Fruit fly (Drosophila melanogaster) whole organism, embryonic: ENCODE measurements around the gene kkv.

Experiments
- ATbp ChIP-seq: fragments of 200-800 bp; sonication (Bioruptor generic); optimal IDR thresholded peaks from 2 replicates; lab custom pipeline; 2017; ENCODE audit warnings: missing biosample characterization, mild to moderate bottlenecking, missing genetic modification characterization, missing genetic modification reagents
- Atf6 ChIP-seq: fragments of 200-800 bp; sonication (Bioruptor generic); IDR thresholded peaks from 2 replicates; pipeline ENCODE4 v1.3.6; 2022; ENCODE audit warnings: missing biosample characterization, missing genetic modification characterization
- BEAF-32 ChIP-seq: fragments of 200-800 bp; sonication (Bioruptor generic); optimal IDR thresholded peaks from 3 replicates; lab custom pipeline; 2017; ENCODE audit warnings: missing biosample characterization, missing genetic modification characterization, mild to moderate bottlenecking, moderate library complexity, missing genetic modification reagents
- CG11093 ChIP-seq: fragments of 200-800 bp; sonication (Bioruptor generic); IDR thresholded peaks from 3 replicates; pipeline ENCODE4 v1.3.6; 2022; ENCODE audit warnings: missing biosample characterization, missing genetic modification characterization
- CG11398 ChIP-seq: fragments of 200-800 bp; sonication (Bioruptor generic); optimal IDR thresholded peaks from 2 replicates; lab custom pipeline; 2016; ENCODE audit warnings: missing biosample characterization, missing genetic modification characterization
- CG11696 ChIP-seq: fragments of 200-800 bp; sonication (Bioruptor generic); IDR thresholded peaks from 2 replicates; pipeline ENCODE4 v1.3.6; 2022; ENCODE audit warnings: missing biosample characterization, missing genetic modification characterization
- CG11723 ChIP-seq: fragments of 200-800 bp; sonication (Bioruptor generic); optimal IDR thresholded peaks from 2 replicates; lab custom pipeline; 2017; ENCODE audit warnings: missing biosample characterization, mild to moderate bottlenecking, missing genetic modification characterization
- CG1647 ChIP-seq: fragments of 200-800 bp; sonication (Bioruptor generic); optimal IDR thresholded peaks from 3 replicates; lab custom pipeline; 2016; ENCODE audit warnings: missing biosample characterization, missing genetic modification characterization
- CG17802 ChIP-seq: fragments of 200-800 bp; sonication (Bioruptor generic); optimal IDR thresholded peaks from 2 replicates; lab custom pipeline; 2018; ENCODE audit warnings: missing biosample characterization, mild to moderate bottlenecking, missing genetic modification characterization, moderate library complexity
- CG18262 ChIP-seq: fragments of 200-800 bp; optimal IDR thresholded peaks from 3 replicates; lab custom pipeline; 2019; ENCODE audit warnings: missing biosample characterization, mild to moderate bottlenecking, missing genetic modification characterization, moderate library complexity
- CG18476 ChIP-seq: fragments of 200-800 bp; sonication (Bioruptor generic); optimal IDR thresholded peaks from 2 replicates; lab custom pipeline; 2016; ENCODE audit warnings: missing biosample characterization, mild to moderate bottlenecking, missing genetic modification characterization
- CG18619 ChIP-seq: fragments of 200-800 bp; sonication (Bioruptor generic); optimal IDR thresholded peaks from 3 replicates; lab custom pipeline; 2017; ENCODE audit warnings: missing biosample characterization, mild to moderate bottlenecking, missing genetic modification characterization
- CG2120 ChIP-seq: fragments of 200-800 bp; sonication (Bioruptor generic); optimal IDR thresholded peaks from 3 replicates; lab custom pipeline; 2016; ENCODE audit warnings: missing biosample characterization, missing genetic modification characterization
- CG2129 ChIP-seq: fragments of 200-800 bp; sonication (Bioruptor generic); IDR thresholded peaks from 2 replicates; pipeline ENCODE4 v1.3.6; 2022; ENCODE audit warnings: missing biosample characterization, missing genetic modification characterization; ENCODE audit not compliant: partially characterized antibody
- CG2678 ChIP-seq: fragments of 200-800 bp; sonication (Bioruptor generic); optimal IDR thresholded peaks from 3 replicates; lab custom pipeline; 2019; ENCODE audit warnings: missing biosample characterization, mild to moderate bottlenecking, missing genetic modification characterization, moderate library complexity
- CG30403 ChIP-seq: fragments of 200-800 bp; sonication (Bioruptor generic); optimal IDR thresholded peaks from 3 replicates; lab custom pipeline; 2016; ENCODE audit warnings: missing biosample characterization, missing genetic modification characterization
- CG30431 ChIP-seq: fragments of 200-800 bp; sonication (Bioruptor generic); optimal IDR thresholded peaks from 2 replicates; lab custom pipeline; 2017; ENCODE audit warnings: missing biosample characterization, missing genetic modification characterization
- CG42726 ChIP-seq: fragments of 200-800 bp; sonication (Bioruptor generic); IDR thresholded peaks from 2 replicates; pipeline ENCODE4 v1.3.6; 2022; ENCODE audit warnings: missing biosample characterization, missing genetic modification characterization; ENCODE audit not compliant: partially characterized antibody
- CG4707 ChIP-seq: fragments of 200-800 bp; sonication (Bioruptor generic); optimal IDR thresholded peaks from 2 replicates; lab custom pipeline; 2018; ENCODE audit warnings: missing biosample characterization, mild to moderate bottlenecking, missing genetic modification characterization, moderate library complexity
- CG7271 ChIP-seq: fragments of 200-800 bp; sonication (Bioruptor generic); optimal IDR thresholded peaks from 2 replicates; lab custom pipeline; 2018; ENCODE audit warnings: missing biosample characterization, mild to moderate bottlenecking, missing genetic modification characterization, moderate library complexity
- CG7839 ChIP-seq: fragments of 200-800 bp; sonication (Bioruptor generic); optimal IDR thresholded peaks from 3 replicates; lab custom pipeline; 2018; ENCODE audit warnings: missing biosample characterization, mild to moderate bottlenecking, missing genetic modification characterization, moderate library complexity
- CG8290 ChIP-seq, 3 experiments: fragments of 200-800 bp; sonication (Bioruptor generic); optimal IDR thresholded peaks; 2 replicates each; lab custom pipeline; 2016 to 2019; ENCODE audit warnings: missing biosample characterization in 3 of 3, missing genetic modification characterization in 3 of 3, mild to moderate bottlenecking in 2 of 3, moderate library complexity in 1 of 3
- CHES-1-like ChIP-seq: fragments of 200-800 bp; sonication (Bioruptor generic); optimal IDR thresholded peaks from 2 replicates; lab custom pipeline; 2016; ENCODE audit warnings: missing biosample characterization, missing genetic modification characterization
- CoRest ChIP-seq: fragments of 200-800 bp; sonication (Bioruptor generic); optimal IDR thresholded peaks from 3 replicates; lab custom pipeline; 2018; ENCODE audit warnings: missing biosample characterization, mild to moderate bottlenecking, missing genetic modification characterization, moderate library complexity
- Dad ChIP-seq: fragments of 200-800 bp; sonication (Bioruptor generic); optimal IDR thresholded peaks from 3 replicates; lab custom pipeline; 2016; ENCODE audit warnings: missing biosample characterization, missing genetic modification characterization
- Jarid2 ChIP-seq: fragments of 200-800 bp; sonication (Bioruptor generic); optimal IDR thresholded peaks from 3 replicates; lab custom pipeline; 2017; ENCODE audit warnings: mild to moderate bottlenecking, missing biosample characterization, missing genetic modification reagents, missing genetic modification characterization
- MTF-1 ChIP-seq: fragments of 200-800 bp; sonication (Bioruptor generic); optimal IDR thresholded peaks from 2 replicates; lab custom pipeline; 2018; ENCODE audit warnings: missing biosample characterization, mild to moderate bottlenecking, missing genetic modification characterization, borderline replicate concordance
- Mrtf ChIP-seq: fragments of 200-800 bp; sonication (Bioruptor generic); IDR thresholded peaks from 3 replicates; pipeline ENCODE4 v1.3.6; 2022; ENCODE audit warnings: missing biosample characterization, missing genetic modification characterization
- NC2α ChIP-seq: fragments of 200-800 bp; sonication (Bioruptor generic); optimal IDR thresholded peaks from 2 replicates; lab custom pipeline; 2016; ENCODE audit warnings: missing biosample characterization, missing genetic modification characterization
- Nf-YC ChIP-seq: fragments of 200-800 bp; optimal IDR thresholded peaks from 3 replicates; lab custom pipeline; 2019; ENCODE audit warnings: missing biosample characterization, mild to moderate bottlenecking, missing genetic modification characterization, moderate library complexity
- Pdp1 ChIP-seq, 2 experiments: fragments of 200-800 bp; sonication (Bioruptor generic); optimal IDR thresholded peaks; 3 replicates each; lab custom pipeline; 2016; ENCODE audit warnings: missing biosample characterization in 2 of 2, missing genetic modification characterization in 2 of 2, mild to moderate bottlenecking in 1 of 2, moderate library complexity in 1 of 2
- abd-A ChIP-seq: fragments of 200-800 bp; sonication (Bioruptor generic); optimal IDR thresholded peaks from 3 replicates; lab custom pipeline; 2019; ENCODE audit warnings: missing biosample characterization, mild to moderate bottlenecking, missing genetic modification characterization, moderate library complexity
- bbx ChIP-seq: fragments of 200-800 bp; sonication (Bioruptor generic); IDR thresholded peaks from 2 replicates; pipeline ENCODE4 v1.3.6; 2022; ENCODE audit warnings: missing biosample characterization, missing genetic modification characterization; ENCODE audit not compliant: partially characterized antibody
- cato ChIP-seq: fragments of 200-800 bp; sonication (Bioruptor generic); optimal IDR thresholded peaks from 2 replicates; lab custom pipeline; 2016; ENCODE audit warnings: missing biosample characterization, missing genetic modification characterization, borderline replicate concordance
- chinmo ChIP-seq: fragments of 200-800 bp; sonication (Bioruptor generic); IDR thresholded peaks from 4 replicates; pipeline ENCODE4 v1.3.6; 2022; ENCODE audit warnings: missing biosample characterization, missing genetic modification characterization; ENCODE audit not compliant: partially characterized antibody
- eyg ChIP-seq: fragments of 200-800 bp; sonication (Bioruptor generic); optimal IDR thresholded peaks from 3 replicates; lab custom pipeline; 2016; ENCODE audit warnings: missing biosample characterization, missing genetic modification characterization
- hth ChIP-seq: fragments of >200 bp; optimal IDR thresholded peaks from 2 replicates; lab custom pipeline; 2017; ENCODE audit warnings: inconsistent platforms
- insv ChIP-seq, 2 experiments: fragments of 200-800 bp; sonication (Bioruptor generic); optimal IDR thresholded peaks; 3 replicates each; lab custom pipeline; 2016 to 2018; ENCODE audit warnings: missing biosample characterization in 2 of 2, missing genetic modification characterization in 2 of 2
- mam ChIP-seq: fragments of 200-800 bp; sonication (Bioruptor generic); optimal IDR thresholded peaks from 3 replicates; lab custom pipeline; 2016; ENCODE audit warnings: missing biosample characterization, missing genetic modification characterization
- nau ChIP-seq: fragments of 200-800 bp; sonication (Bioruptor generic); optimal IDR thresholded peaks from 3 replicates; lab custom pipeline; 2017; ENCODE audit warnings: missing biosample characterization, mild to moderate bottlenecking, missing genetic modification characterization, missing genetic modification reagents
- nerfin-1 ChIP-seq: fragments of 200-800 bp; sonication (Bioruptor generic); optimal IDR thresholded peaks from 3 replicates; lab custom pipeline; 2019; ENCODE audit warnings: missing biosample characterization, mild to moderate bottlenecking, missing genetic modification characterization, moderate library complexity
- oc ChIP-seq: fragments of 200-800 bp; sonication (Bioruptor generic); optimal IDR thresholded peaks from 2 replicates; lab custom pipeline; 2018; ENCODE audit warnings: missing biosample characterization, mild to moderate bottlenecking, missing genetic modification characterization, moderate library complexity
- org-1 ChIP-seq: fragments of 200-800 bp; sonication (Bioruptor generic); optimal IDR thresholded peaks from 2 replicates; lab custom pipeline; 2017; ENCODE audit warnings: missing biosample characterization, missing genetic modification characterization
- pb ChIP-seq: fragments of 200-800 bp; sonication (Bioruptor generic); optimal IDR thresholded peaks from 3 replicates; lab custom pipeline; 2016; ENCODE audit warnings: missing biosample characterization, missing genetic modification characterization
- pfk ChIP-seq: fragments of 200-800 bp; sonication (Bioruptor generic); optimal IDR thresholded peaks from 2 replicates; lab custom pipeline; 2018; ENCODE audit warnings: missing biosample characterization, mild to moderate bottlenecking, missing genetic modification characterization, moderate library complexity
- phol ChIP-seq: fragments of 200-800 bp; sonication (Bioruptor generic); optimal IDR thresholded peaks from 3 replicates; lab custom pipeline; 2018; ENCODE audit warnings: missing biosample characterization, mild to moderate bottlenecking, missing genetic modification characterization, moderate library complexity
- pros ChIP-seq: fragments of 200-800 bp; sonication (Bioruptor generic); optimal IDR thresholded peaks from 3 replicates; lab custom pipeline; 2019; ENCODE audit warnings: missing biosample characterization, mild to moderate bottlenecking, missing genetic modification characterization, moderate library complexity
- ranshi ChIP-seq: fragments of 200-800 bp; sonication (Bioruptor generic); IDR thresholded peaks from 2 replicates; pipeline ENCODE4 v1.3.6; 2022; ENCODE audit warnings: missing biosample characterization, missing genetic modification characterization
- ssp ChIP-seq: fragments of 200-800 bp; sonication (Bioruptor generic); IDR thresholded peaks from 2 replicates; pipeline ENCODE4 v1.3.6; 2022; ENCODE audit warnings: missing biosample characterization, missing genetic modification characterization
- zfh2 ChIP-seq: fragments of 200-800 bp; sonication (Bioruptor generic); optimal IDR thresholded peaks from 2 replicates; lab custom pipeline; 2016; ENCODE audit warnings: missing biosample characterization, missing genetic modification characterization

Gene kkv

dm6 chr3R:5438750-5439149 lies 46.1 kb upstream of the kkv start (continued):
- TF ChIP-seq CG4707 (GFP tag; lab: Kevin White, UChicago) (no peak), mam (no peak), phol (tag; lab: Kevin White, UChicago) (no peak), pfk (GFP tag; lab: Kevin White, UChicago) (no peak), CG2678 (tag; lab: Kevin White, UChicago) (no peak), NC2α (no peak), org-1 (GFP tag; lab: Kevin White, UChicago) (no peak), ranshi (GFP tag; lab: Robert Waterston, UW) (no peak), bbx (GFP tag; lab: Robert Waterston, UW) (peak; percentile 33; the same call in 1 of the 2 replicates), CG11723 (GFP tag; lab: Kevin White, UChicago) (no peak), zfh2 (no peak), ATbp (GFP tag; lab: Kevin White, UChicago) (no peak), CG2120 (GFP tag; lab: Kevin White, UChicago) (no peak), Atf6 (no peak), MTF-1 (GFP tag; lab: Kevin White, UChicago) (no peak), pb (GFP tag; lab: Kevin White, UChicago) (no peak), ssp (GFP tag; lab: Robert Waterston, UW) (no peak), Pdp1 (GFP tag; optimal IDR thresholded peaks at IDR 0.05; lab: Kevin White, UChicago) (no peak), chinmo (no peak), BEAF-32 (GFP tag; lab: Kevin White, UChicago) (peak; percentile 22), CoRest (peak; percentile 46), CG30431 (GFP tag; lab: Kevin White, UChicago) (no peak), pros (no peak), CG11398 (no peak), cato (GFP tag; lab: Kevin White, UChicago) (no peak), Jarid2 (GFP tag; lab: Kevin White, UChicago) (peak; percentile 6), CG18262 (tag; lab: Kevin White, UChicago) (no peak), CG18476 (no peak), CG42726 (GFP tag; lab: Robert Waterston, UW) (no peak), CG11696 (GFP tag; lab: Robert Waterston, UW) (no peak), CG7839 (tag; lab: Kevin White, UChicago) (peak; percentile 30), CG17802 (tag; lab: Kevin White, UChicago) (no peak), Mrtf (GFP tag; lab: Robert Waterston, UW) (no peak), Dad (GFP tag; lab: Kevin White, UChicago) (no peak), CG30403 (GFP tag; lab: Kevin White, UChicago) (no peak), CG7271 (tag; lab: Kevin White, UChicago) (no peak), hth (lab: Kevin White, UChicago) (no peak), CG18619 (GFP tag; lab: Kevin White, UChicago) (no peak), CG2129 (GFP tag; lab: Robert Waterston, UW) (no peak), CHES-1-like (GFP tag; lab: Kevin White, UChicago) (no peak), insv (GFP tag; optimal IDR thresholded peaks at IDR 0.05; lab: Kevin White, UChicago) (no peak), CG1647 (GFP tag; lab: Kevin White, UChicago) (no peak), nerfin-1 (tag; lab: Kevin White, UChicago) (no peak), eyg (GFP tag; lab: Kevin White, UChicago) (no peak), CG8290 (GFP tag; optimal IDR thresholded peaks at IDR 0.05; lab: Kevin White, UChicago) (no peak), CG8290 (tag; optimal IDR thresholded peaks at IDR 0.05; lab: Kevin White, UChicago) (no peak), Nf-YC (tag; lab: Kevin White, UChicago) (no peak), abd-A (tag; lab: Kevin White, UChicago) (no peak), nau (GFP tag; lab: Kevin White, UChicago) (no peak), oc (tag; lab: Kevin White, UChicago) (no peak), CG11093 (GFP tag; lab: Robert Waterston, UW) (no peak)
